Fruit fly (Drosophila melanogaster) whole organism, wandering third instar larva: ENCODE data around the gene RhoGAP15B.
A peak's percentile ranks its signal among the peaks of the same experiment; 100 is the strongest.

ENCODE experiments used
- Abd-B ChIP-seq: fragments of >200 bp; optimal IDR thresholded peaks from 2 replicates; lab custom pipeline; 2017; ENCODE audit warnings: missing biosample characterization, missing genetic modification characterization
- CG32264 ChIP-seq: fragments of 200-800 bp; sonication (Bioruptor generic); optimal IDR thresholded peaks from 2 replicates; lab custom pipeline; 2016; ENCODE audit warnings: missing biosample characterization, missing genetic modification characterization
- CG9705 ChIP-seq: fragments of 200-800 bp; sonication (Bioruptor generic); optimal IDR thresholded peaks from 2 replicates; lab custom pipeline; 2018; ENCODE audit warnings: missing biosample characterization, mild to moderate bottlenecking, missing genetic modification characterization
- CrebA ChIP-seq: fragments of 200-800 bp; sonication (Bioruptor generic); optimal IDR thresholded peaks from 2 replicates; lab custom pipeline; 2016; ENCODE audit warnings: missing biosample characterization, mild to moderate bottlenecking, missing genetic modification characterization, borderline replicate concordance
- Dfd ChIP-seq: fragments of >200 bp; optimal IDR thresholded peaks from 2 replicates; lab custom pipeline; 2017; ENCODE audit warnings: missing biosample characterization, missing genetic modification characterization
- Dif ChIP-seq: fragments of 200-275, 200-300 bp; sonication (Bioruptor generic); optimal IDR thresholded peaks from 2 replicates; lab custom pipeline; 2018; ENCODE audit warnings: missing biosample characterization, missing genetic modification characterization; ENCODE audit not compliant: partially characterized antibody
- GATAd ChIP-seq: sonication (Bioruptor generic); optimal IDR thresholded peaks from 2 replicates; lab custom pipeline; 2016; ENCODE audit warnings: missing biosample characterization, missing genetic modification characterization
- HLH106 ChIP-seq: fragments of 200-800 bp; optimal IDR thresholded peaks from 3 replicates; lab custom pipeline; 2019; ENCODE audit warnings: missing biosample characterization, mild to moderate bottlenecking, missing genetic modification characterization, moderate library complexity
- Hnf4 ChIP-seq: fragments of 200-800 bp; sonication (Bioruptor generic); optimal IDR thresholded peaks from 2 replicates; lab custom pipeline; 2016; ENCODE audit warnings: missing biosample characterization, mild to moderate bottlenecking, missing genetic modification characterization
- Hr78 ChIP-seq: fragments of >200 bp; optimal IDR thresholded peaks from 2 replicates; lab custom pipeline; 2017; ENCODE audit warnings: missing biosample characterization, missing genetic modification characterization
- Hr83 ChIP-seq: fragments of 200-300 bp; sonication (Bioruptor generic); optimal IDR thresholded peaks from 2 replicates; lab custom pipeline; 2016; ENCODE audit warnings: missing biosample characterization, mild to moderate bottlenecking, missing genetic modification characterization, moderate library complexity; ENCODE audit not compliant: poor library complexity, severe bottlenecking
- Jra ChIP-seq: sonication (Bioruptor generic); optimal IDR thresholded peaks from 2 replicates; lab custom pipeline; 2016; ENCODE audit warnings: missing biosample characterization, missing genetic modification characterization
- Mio ChIP-seq: sonication (Bioruptor generic); optimal IDR thresholded peaks from 2 replicates; lab custom pipeline; 2016; ENCODE audit warnings: missing biosample characterization, missing genetic modification characterization
- Myc ChIP-seq: fragments of >200 bp; optimal IDR thresholded peaks from 2 replicates; lab custom pipeline; 2017
- N ChIP-seq: fragments of >200 bp; optimal IDR thresholded peaks from 2 replicates; lab custom pipeline; 2018; ENCODE audit warnings: missing biosample characterization, missing external identifiers, missing genetic modification characterization
- OdsH ChIP-seq: fragments of 200-800 bp; sonication (Bioruptor generic); optimal IDR thresholded peaks from 2 replicates; lab custom pipeline; 2016; ENCODE audit warnings: missing biosample characterization, mild to moderate bottlenecking, missing genetic modification characterization
- Rel ChIP-seq, 2 experiments: fragments of 200-800 bp; sonication (Bioruptor generic) in 1 of 2; optimal IDR thresholded peaks; 2 replicates in 1 of 2; 3 replicates in 1 of 2; lab custom pipeline; 2016 to 2019; ENCODE audit warnings: mild to moderate bottlenecking in 2 of 2, missing biosample characterization in 2 of 2, missing genetic modification characterization in 2 of 2, moderate library complexity in 1 of 2
- Sp1 ChIP-seq: fragments of 200-800 bp; sonication (Bioruptor generic); optimal IDR thresholded peaks from 3 replicates; lab custom pipeline; 2019; ENCODE audit warnings: missing biosample characterization, mild to moderate bottlenecking, missing genetic modification characterization, moderate library complexity
- Vsx2 ChIP-seq: fragments of 200-300, 225-300 bp; sonication (Bioruptor generic); optimal IDR thresholded peaks from 2 replicates; lab custom pipeline; 2018; ENCODE audit warnings: missing biosample characterization, missing genetic modification characterization; ENCODE audit not compliant: partially characterized antibody
- br ChIP-seq: fragments of 200-800 bp; sonication (Bioruptor generic); optimal IDR thresholded peaks from 2 replicates; lab custom pipeline; 2016; ENCODE audit warnings: missing biosample characterization, missing genetic modification characterization
- brk ChIP-seq: fragments of 200-800 bp; sonication (Bioruptor generic); optimal IDR thresholded peaks from 2 replicates; lab custom pipeline; 2016; ENCODE audit warnings: missing biosample characterization, mild to moderate bottlenecking, missing genetic modification characterization
- dl ChIP-seq, 2 experiments: fragments of 175-275, 200-275 bp in 1 of 2; fragments of 200-275 bp in 1 of 2; sonication (Bioruptor generic); optimal IDR thresholded peaks; lab custom pipeline; 2018; ENCODE audit warnings: mild to moderate bottlenecking in 2 of 2, missing biosample characterization in 2 of 2, missing genetic modification characterization in 2 of 2, moderate library complexity in 2 of 2; ENCODE audit not compliant: partially characterized antibody in 2 of 2, insufficient read depth in 1 of 2
- dmrt93B ChIP-seq: fragments of 200-800 bp; sonication (Bioruptor generic); optimal IDR thresholded peaks from 2 replicates; lab custom pipeline; 2018; ENCODE audit warnings: missing biosample characterization, mild to moderate bottlenecking, missing genetic modification characterization
- dsf ChIP-seq: sonication (Bioruptor generic); optimal IDR thresholded peaks from 2 replicates; lab custom pipeline; 2016; ENCODE audit warnings: missing biosample characterization, missing genetic modification characterization, borderline replicate concordance
- ey ChIP-seq: fragments of 200-800 bp; sonication (Bioruptor generic); optimal IDR thresholded peaks from 2 replicates; lab custom pipeline; 2016; ENCODE audit warnings: missing biosample characterization, missing genetic modification characterization
- foxo ChIP-seq, 2 experiments: fragments of 200-800 bp; sonication (Bioruptor generic); optimal IDR thresholded peaks; 2 replicates in 1 of 2; 3 replicates in 1 of 2; lab custom pipeline; 2016 to 2017; ENCODE audit warnings: missing biosample characterization in 2 of 2, missing genetic modification characterization in 2 of 2
- fru ChIP-seq: fragments of 200-800 bp; sonication (Bioruptor generic); optimal IDR thresholded peaks from 3 replicates; lab custom pipeline; 2016; ENCODE audit warnings: missing biosample characterization, mild to moderate bottlenecking, missing genetic modification characterization
- h ChIP-seq: fragments of 200-800 bp; sonication (Bioruptor generic); optimal IDR thresholded peaks from 3 replicates; lab custom pipeline; 2016; ENCODE audit warnings: missing biosample characterization, mild to moderate bottlenecking, missing genetic modification characterization
- jim ChIP-seq: fragments of 175-275, 200-325 bp; sonication (Bioruptor generic); optimal IDR thresholded peaks from 2 replicates; lab custom pipeline; 2016; ENCODE audit warnings: missing biosample characterization, mild to moderate bottlenecking, missing genetic modification characterization
- lola ChIP-seq: fragments of >200 bp; optimal IDR thresholded peaks from 2 replicates; lab custom pipeline; 2017; ENCODE audit warnings: missing biosample characterization, missing genetic modification characterization
- pan ChIP-seq: fragments of >200 bp; optimal IDR thresholded peaks from 2 replicates; lab custom pipeline; 2017
- psq ChIP-seq: fragments of 200-800 bp; sonication (Bioruptor generic); optimal IDR thresholded peaks from 3 replicates; lab custom pipeline; 2017; ENCODE audit warnings: missing biosample characterization, mild to moderate bottlenecking, missing genetic modification characterization, moderate library complexity
- rgr ChIP-seq: fragments of 200-800 bp; sonication (Bioruptor generic); optimal IDR thresholded peaks from 3 replicates; lab custom pipeline; 2016; ENCODE audit warnings: missing biosample characterization, mild to moderate bottlenecking, missing genetic modification characterization
- sage ChIP-seq: fragments of 200-800 bp; sonication (Bioruptor generic); optimal IDR thresholded peaks from 2 replicates; lab custom pipeline; 2016; ENCODE audit warnings: missing biosample characterization, mild to moderate bottlenecking, missing genetic modification characterization
- sv ChIP-seq: fragments of 200-800 bp; sonication (Bioruptor generic); optimal IDR thresholded peaks from 3 replicates; lab custom pipeline; 2016; ENCODE audit warnings: missing biosample characterization, missing genetic modification characterization
- tai ChIP-seq: sonication (Bioruptor generic); optimal IDR thresholded peaks from 2 replicates; lab custom pipeline; 2016; ENCODE audit warnings: missing biosample characterization, missing genetic modification characterization
- usp ChIP-seq: fragments of >200 bp; optimal IDR thresholded peaks from 2 replicates; lab custom pipeline; 2017; ENCODE audit warnings: missing biosample characterization, missing genetic modification characterization
- woc ChIP-seq: sonication (Bioruptor generic); optimal IDR thresholded peaks from 2 replicates; lab custom pipeline; 2016; ENCODE audit warnings: missing biosample characterization, mild to moderate bottlenecking, missing genetic modification characterization

RhoGAP15B gene

DNA sequence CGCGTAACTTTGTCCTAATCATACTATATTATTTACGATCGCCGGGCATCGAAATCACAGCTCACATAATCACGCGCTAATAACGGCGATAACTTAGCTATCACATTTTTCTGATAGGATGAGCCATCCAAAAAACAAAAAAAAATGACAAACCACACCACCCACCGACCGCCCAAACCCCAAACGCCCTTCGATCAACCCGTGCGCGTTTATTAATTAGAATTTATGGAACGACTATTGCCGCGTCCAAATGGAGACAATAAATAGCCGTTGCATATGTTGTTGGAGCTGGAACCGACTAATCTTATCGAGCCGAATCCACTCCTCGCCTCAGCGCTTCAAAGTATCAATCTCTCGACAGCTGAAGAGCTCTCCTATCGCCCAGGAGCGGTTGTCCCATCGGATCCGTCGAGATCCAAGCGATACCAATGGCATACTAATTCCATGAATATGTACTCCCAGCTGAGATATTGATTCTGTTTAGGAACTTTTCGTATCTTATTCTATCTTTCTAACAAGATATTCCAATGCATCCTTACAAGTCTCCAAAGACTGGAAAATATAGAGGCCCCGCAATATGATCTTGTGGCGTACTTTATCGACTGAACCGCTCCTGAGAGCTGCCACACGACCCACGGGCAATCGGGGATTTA, 18.9 kb upstream of the RhoGAP15B start:
- TF ChIP-seq HLH106, result peak; percentile 31
- TF ChIP-seq Hnf4 (GFP tag; lab: Kevin White, UChicago), result no peak
- no peak for TF ChIP-seq sv (GFP tag; lab: Kevin White, UChicago)
- TF ChIP-seq Hr83 (GFP tag; lab: Kevin White, UChicago), result no peak
- TF ChIP-seq GATAd (GFP tag; lab: Kevin White, UChicago), result no peak
- no peak for TF ChIP-seq dsf (GFP tag; lab: Kevin White, UChicago)
- TF ChIP-seq Rel (GFP tag; optimal IDR thresholded peaks at IDR 0.05; lab: Kevin White, UChicago), result no peak
- TF ChIP-seq Rel (tag; optimal IDR thresholded peaks at IDR 0.05; lab: Kevin White, UChicago), result peak; percentile 28
- peak in 1 of 2 experiments; percentile 10 for TF ChIP-seq foxo (GFP tag; optimal IDR thresholded peaks at IDR 0.05; lab: Kevin White, UChicago)
- no peak for TF ChIP-seq OdsH (GFP tag; lab: Kevin White, UChicago)
- TF ChIP-seq tai (GFP tag; lab: Kevin White, UChicago), result no peak
- TF ChIP-seq fru (GFP tag; lab: Kevin White, UChicago), result peak; percentile 6
- TF ChIP-seq h (GFP tag; lab: Kevin White, UChicago), result peak; percentile 83
- no peak for TF ChIP-seq lola (GFP tag; lab: Kevin White, UChicago)

DNA sequence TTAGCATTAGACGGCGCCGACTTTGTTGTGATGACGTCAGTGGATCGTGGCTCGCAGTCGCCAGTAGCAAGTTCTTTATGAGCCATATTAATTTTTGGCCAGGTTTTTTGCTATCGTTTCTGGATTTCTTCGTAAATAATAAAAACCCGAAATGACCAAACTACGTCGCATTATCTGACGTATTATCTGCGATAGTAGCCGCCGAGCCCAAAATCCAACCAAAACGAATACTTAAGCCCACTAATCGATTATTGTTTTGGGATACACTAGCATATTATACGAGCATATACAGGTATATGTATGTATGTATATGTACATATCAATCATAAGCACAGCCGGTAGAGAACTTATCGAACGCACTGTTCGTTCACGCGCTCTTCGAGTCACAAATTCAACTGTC, 16.4 kb upstream of the RhoGAP15B start:
- TF ChIP-seq pan (lab: Kevin White, UChicago) (no peak), jim (no peak), dsf (GFP tag; lab: Kevin White, UChicago) (no peak), h (GFP tag; lab: Kevin White, UChicago) (no peak), brk (no peak), Dif (no peak)

DNA sequence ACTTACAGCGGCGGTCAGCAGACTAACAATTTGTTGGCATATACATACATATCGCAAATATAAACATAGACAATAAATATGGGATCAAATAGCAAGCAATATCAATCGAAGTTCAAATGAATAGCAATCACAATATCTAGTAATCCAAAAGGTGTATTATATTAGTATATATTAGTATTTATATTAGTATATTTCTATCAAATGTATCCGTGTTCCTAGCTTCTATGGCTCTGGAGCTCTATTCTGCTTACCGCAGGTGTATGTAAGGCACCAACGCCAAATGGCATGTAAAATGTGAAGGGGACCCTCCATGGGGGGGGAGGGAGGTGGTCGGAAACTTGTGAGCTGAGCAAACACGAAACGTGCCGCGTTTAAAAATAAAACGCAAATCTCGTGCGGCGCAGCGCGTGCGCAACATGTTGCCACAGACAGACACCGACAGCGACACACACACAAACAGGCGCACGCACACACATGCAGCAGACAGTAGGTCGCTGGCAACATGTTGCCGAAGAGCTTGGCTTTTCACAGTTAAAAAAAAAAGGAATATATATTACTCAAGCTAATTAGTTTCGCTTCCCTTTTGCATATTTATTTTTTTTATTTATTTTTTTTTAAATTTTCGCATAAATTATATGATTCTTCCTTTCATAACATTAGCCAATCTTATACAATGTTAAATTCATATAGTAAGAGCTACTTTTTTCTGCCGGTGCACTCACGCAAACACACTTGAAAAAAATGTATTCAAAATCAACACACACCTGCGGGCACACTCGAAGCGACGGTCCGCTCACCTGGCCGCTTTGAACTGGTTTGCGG, 12.4 kb upstream of the RhoGAP15B start:
- TF ChIP-seq Dif, result no peak
- TF ChIP-seq Hr83 (GFP tag; lab: Kevin White, UChicago), result no peak
- TF ChIP-seq GATAd (GFP tag; lab: Kevin White, UChicago), result no peak
- TF ChIP-seq sage, result no peak
- TF ChIP-seq rgr (GFP tag; lab: Kevin White, UChicago), result peak; percentile 35
- no peak for TF ChIP-seq jim
- peak; percentile 59 for TF ChIP-seq h (GFP tag; lab: Kevin White, UChicago)
- TF ChIP-seq CrebA (GFP tag; lab: Kevin White, UChicago), result no peak
- TF ChIP-seq dl (GFP tag; optimal IDR thresholded peaks at IDR 0.05; lab: Kevin White, UChicago; ENCODE audit: insufficient read depth in 1 of 2, partially characterized antibody in 2 of 2), result no peak
- TF ChIP-seq Myc (lab: Kevin White, UChicago), result no peak
- peak; percentile 66 for TF ChIP-seq fru (GFP tag; lab: Kevin White, UChicago)
- no peak for TF ChIP-seq brk
- TF ChIP-seq tai (GFP tag; lab: Kevin White, UChicago), result no peak
- TF ChIP-seq psq (GFP tag; lab: Kevin White, UChicago), result peak; percentile 47
- TF ChIP-seq pan (lab: Kevin White, UChicago), result no peak
- peak; percentile 38 for TF ChIP-seq OdsH (GFP tag; lab: Kevin White, UChicago)
- TF ChIP-seq Sp1 (GFP tag; lab: Kevin White, UChicago), result peak; percentile 87
- no peak for TF ChIP-seq Dfd (GFP tag; lab: Kevin White, UChicago)
- no peak for TF ChIP-seq Mio (GFP tag; lab: Kevin White, UChicago)
- TF ChIP-seq Vsx2 (GFP tag; lab: Kevin White, UChicago), result no peak
- no peak for TF ChIP-seq Rel (GFP tag; optimal IDR thresholded peaks at IDR 0.05; lab: Kevin White, UChicago)
- peak; percentile 34 for TF ChIP-seq Rel (tag; optimal IDR thresholded peaks at IDR 0.05; lab: Kevin White, UChicago)
- TF ChIP-seq foxo (GFP tag; optimal IDR thresholded peaks at IDR 0.05; lab: Kevin White, UChicago), result peak in 1 of 2 experiments; percentile 58
- peak; percentile 62 for TF ChIP-seq sv (GFP tag; lab: Kevin White, UChicago)
- TF ChIP-seq Abd-B, result no peak
- TF ChIP-seq woc, result peak; percentile 40
- TF ChIP-seq HLH106, result peak; percentile 86
- TF ChIP-seq ey (GFP tag; lab: Kevin White, UChicago), result peak; percentile 12
- TF ChIP-seq br (GFP tag; lab: Kevin White, UChicago), result no peak
- TF ChIP-seq Hnf4 (GFP tag; lab: Kevin White, UChicago), result no peak
- peak; percentile 60 for TF ChIP-seq CG9705
- no peak for TF ChIP-seq dsf (GFP tag; lab: Kevin White, UChicago)
- peak; percentile 63 for TF ChIP-seq dmrt93B
- no peak for TF ChIP-seq CG32264 (GFP tag; lab: Kevin White, UChicago)
- TF ChIP-seq usp (GFP tag; lab: Kevin White, UChicago), result no peak
- TF ChIP-seq Hr78 (GFP tag; lab: Kevin White, UChicago), result no peak
- TF ChIP-seq lola (GFP tag; lab: Kevin White, UChicago), result no peak
- TF ChIP-seq N (GFP tag; lab: Kevin White, UChicago), result no peak
- TF ChIP-seq Jra, result no peak
- TF ChIP-seq, all 38 proteins: peak for 14
